Fruit fly (Drosophila melanogaster) whole organism, embryonic: Measurements from ENCODE around the gene MsR2.

Source experiments
- C15 ChIP-seq: fragments of 200-800 bp; sonication (Bioruptor generic); IDR thresholded peaks from 3 replicates; pipeline ENCODE4 v1.3.6; 2022; ENCODE audit warnings: missing biosample characterization, missing genetic modification characterization
- CG11456 ChIP-seq: fragments of 200-800 bp; sonication (Bioruptor generic); IDR thresholded peaks from 3 replicates; pipeline ENCODE4 v1.3.6; 2022; ENCODE audit warnings: missing biosample characterization, missing genetic modification characterization
- CG1233 ChIP-seq: fragments of 200-800 bp; sonication (Bioruptor generic); optimal IDR thresholded peaks from 4 replicates; lab custom pipeline; 2018; ENCODE audit warnings: missing biosample characterization, mild to moderate bottlenecking, missing genetic modification characterization
- CG12659 ChIP-seq: fragments of 200-800 bp; sonication (Bioruptor generic); optimal IDR thresholded peaks from 3 replicates; lab custom pipeline; 2017; ENCODE audit warnings: mild to moderate bottlenecking, missing biosample characterization, missing genetic modification reagents, missing genetic modification characterization
- CG12744 ChIP-seq: fragments of 200-800 bp; sonication (Bioruptor generic); optimal IDR thresholded peaks from 2 replicates; lab custom pipeline; 2016; ENCODE audit warnings: missing biosample characterization, missing genetic modification characterization
- CG13287 ChIP-seq: fragments of 200-800 bp; sonication (Bioruptor generic); IDR thresholded peaks from 2 replicates; pipeline ENCODE4 v1.3.6; 2022; ENCODE audit warnings: missing biosample characterization, missing genetic modification characterization; ENCODE audit not compliant: partially characterized antibody
- CG15073 ChIP-seq: fragments of 200-800 bp; sonication (Bioruptor generic); optimal IDR thresholded peaks from 2 replicates; lab custom pipeline; 2016; ENCODE audit warnings: missing biosample characterization, missing genetic modification characterization
- CG1529 ChIP-seq: fragments of 200-800 bp; sonication (Bioruptor generic); optimal IDR thresholded peaks from 3 replicates; lab custom pipeline; 2018; ENCODE audit warnings: missing biosample characterization, missing genetic modification characterization
- CG18619 ChIP-seq: fragments of 200-800 bp; sonication (Bioruptor generic); optimal IDR thresholded peaks from 3 replicates; lab custom pipeline; 2017; ENCODE audit warnings: missing biosample characterization, mild to moderate bottlenecking, missing genetic modification characterization
- CG18764 ChIP-seq: fragments of 200-800 bp; sonication (Bioruptor generic); optimal IDR thresholded peaks from 3 replicates; lab custom pipeline; 2016; ENCODE audit warnings: missing biosample characterization, missing genetic modification characterization
- CG2875 ChIP-seq: fragments of 200-800 bp; sonication (Bioruptor generic); optimal IDR thresholded peaks from 2 replicates; lab custom pipeline; 2017; ENCODE audit warnings: missing biosample characterization, mild to moderate bottlenecking, missing genetic modification characterization, missing genetic modification reagents
- CG2889 ChIP-seq: fragments of 200-800 bp; sonication (Bioruptor generic); IDR thresholded peaks from 3 replicates; pipeline ENCODE4 v1.3.6; 2022; ENCODE audit warnings: missing biosample characterization, missing genetic modification characterization
- CG3065 ChIP-seq: fragments of 200-800 bp; sonication (Bioruptor generic); optimal IDR thresholded peaks from 2 replicates; lab custom pipeline; 2016; ENCODE audit warnings: missing biosample characterization, missing genetic modification characterization
- CG33557 ChIP-seq: fragments of 200-800 bp; sonication (Bioruptor generic); optimal IDR thresholded peaks from 2 replicates; lab custom pipeline; 2019; ENCODE audit warnings: missing biosample characterization, mild to moderate bottlenecking, missing genetic modification characterization, moderate library complexity
- CG4404 ChIP-seq: fragments of 200-800 bp; sonication (Bioruptor generic); IDR thresholded peaks from 2 replicates; pipeline ENCODE4 v1.3.6; 2022; ENCODE audit warnings: missing biosample characterization, missing genetic modification characterization
- CG5953 ChIP-seq: fragments of 200-800 bp; sonication (Bioruptor generic); IDR thresholded peaks from 2 replicates; pipeline ENCODE4 v1.3.6; 2022; ENCODE audit warnings: missing biosample characterization, missing genetic modification characterization
- CG6854 ChIP-seq: fragments of 200-800 bp; sonication (Bioruptor generic); optimal IDR thresholded peaks from 3 replicates; lab custom pipeline; 2017; ENCODE audit warnings: missing biosample characterization, mild to moderate bottlenecking, missing genetic modification characterization
- CG7963 ChIP-seq: fragments of 200-800 bp; sonication (Bioruptor generic); IDR thresholded peaks from 3 replicates; pipeline ENCODE4 v1.3.6; 2022; ENCODE audit warnings: missing biosample characterization, missing genetic modification characterization; ENCODE audit not compliant: partially characterized antibody
- CG8944 ChIP-seq: fragments of 200-800 bp; sonication (Bioruptor generic); optimal IDR thresholded peaks from 3 replicates; lab custom pipeline; 2016; ENCODE audit warnings: missing biosample characterization, missing genetic modification characterization
- CG9609 ChIP-seq: fragments of 200-800 bp; sonication (Bioruptor generic); optimal IDR thresholded peaks from 3 replicates; lab custom pipeline; 2016; ENCODE audit warnings: missing biosample characterization, missing genetic modification characterization
- CG9797 ChIP-seq: fragments of 200-800 bp; sonication (Bioruptor generic); optimal IDR thresholded peaks from 3 replicates; lab custom pipeline; 2018; ENCODE audit warnings: missing biosample characterization, mild to moderate bottlenecking, missing genetic modification characterization
- CHES-1-like ChIP-seq: fragments of 200-800 bp; sonication (Bioruptor generic); optimal IDR thresholded peaks from 2 replicates; lab custom pipeline; 2016; ENCODE audit warnings: missing biosample characterization, missing genetic modification characterization
- CTCF ChIP-seq: fragments of 200-800 bp; sonication (Bioruptor generic); optimal IDR thresholded peaks from 2 replicates; lab custom pipeline; 2017; ENCODE audit warnings: missing biosample characterization, mild to moderate bottlenecking, missing genetic modification characterization, moderate library complexity
- Camta ChIP-seq: fragments of 200-800 bp; sonication (Bioruptor generic); optimal IDR thresholded peaks from 2 replicates; lab custom pipeline; 2016; ENCODE audit warnings: missing biosample characterization, missing genetic modification characterization
- CkIIα-i1 ChIP-seq: fragments of 200-800 bp; sonication (Bioruptor generic); IDR thresholded peaks from 2 replicates; pipeline ENCODE4 v1.3.6; 2022; ENCODE audit warnings: missing biosample characterization, missing genetic modification characterization
- D19A ChIP-seq: fragments of 200-800 bp; optimal IDR thresholded peaks from 3 replicates; lab custom pipeline; 2019; ENCODE audit warnings: missing biosample characterization, mild to moderate bottlenecking, missing genetic modification characterization, moderate library complexity
- Dbx ChIP-seq: fragments of 200-800 bp; sonication (Bioruptor generic); IDR thresholded peaks from 3 replicates; pipeline ENCODE4 v1.3.6; 2022; ENCODE audit warnings: missing biosample characterization, missing genetic modification characterization
- Dek ChIP-seq: fragments of 200-800 bp; sonication (Bioruptor generic); optimal IDR thresholded peaks from 3 replicates; lab custom pipeline; 2019; ENCODE audit warnings: missing biosample characterization, mild to moderate bottlenecking, missing genetic modification characterization, moderate library complexity
- Dref ChIP-seq: fragments of 200-800 bp; sonication (Bioruptor generic); IDR thresholded peaks from 2 replicates; pipeline ENCODE4 v1.3.6; 2022; ENCODE audit warnings: missing biosample characterization, missing genetic modification characterization
- GATAe ChIP-seq: fragments of 200-800 bp; sonication (Bioruptor generic); conservative IDR thresholded peaks from 2 replicates; pipeline ENCODE4 v1.3.6; 2022; ENCODE audit warnings: missing biosample characterization, missing genetic modification characterization
- H2.0 ChIP-seq: fragments of 200-800 bp; sonication (Bioruptor generic); IDR thresholded peaks from 2 replicates; pipeline ENCODE4 v1.3.6; 2022; ENCODE audit warnings: missing biosample characterization, missing genetic modification characterization
- MTF-1 ChIP-seq: fragments of 200-800 bp; sonication (Bioruptor generic); optimal IDR thresholded peaks from 2 replicates; lab custom pipeline; 2018; ENCODE audit warnings: missing biosample characterization, mild to moderate bottlenecking, missing genetic modification characterization, borderline replicate concordance
- Optix ChIP-seq: fragments of 200-800 bp; sonication (Bioruptor generic); IDR thresholded peaks from 3 replicates; pipeline ENCODE4 v1.3.6; 2022; ENCODE audit warnings: missing biosample characterization, missing genetic modification characterization
- Ravus ChIP-seq: fragments of 200-800 bp; sonication (Bioruptor generic); IDR thresholded peaks from 2 replicates; pipeline ENCODE4 v1.3.6; 2022; ENCODE audit warnings: missing biosample characterization, missing genetic modification characterization
- TFAM ChIP-seq: fragments of 200-800 bp; sonication (Bioruptor generic); optimal IDR thresholded peaks from 2 replicates; lab custom pipeline; 2017; ENCODE audit warnings: missing biosample characterization, missing genetic modification characterization, inconsistent platforms
- bbx ChIP-seq: fragments of 200-800 bp; sonication (Bioruptor generic); IDR thresholded peaks from 2 replicates; pipeline ENCODE4 v1.3.6; 2022; ENCODE audit warnings: missing biosample characterization, missing genetic modification characterization; ENCODE audit not compliant: partially characterized antibody
- cad ChIP-seq: fragments of >200 bp; optimal IDR thresholded peaks from 2 replicates; lab custom pipeline; 2017; ENCODE audit warnings: missing biosample characterization, missing genetic modification characterization
- crp ChIP-seq, 2 experiments: fragments of 200-800 bp; sonication (Bioruptor generic); optimal IDR thresholded peaks; 2 replicates in 1 of 2; 3 replicates in 1 of 2; lab custom pipeline; 2017; ENCODE audit warnings: missing biosample characterization in 2 of 2, missing genetic modification characterization in 2 of 2, mild to moderate bottlenecking in 1 of 2, moderate library complexity in 1 of 2
- dimm ChIP-seq: fragments of 200-800 bp; sonication (Bioruptor generic); IDR thresholded peaks from 2 replicates; pipeline ENCODE4 v1.3.6; 2022; ENCODE audit warnings: missing biosample characterization, missing genetic modification characterization
- gcm2 ChIP-seq: fragments of 200-800 bp; sonication (Bioruptor generic); optimal IDR thresholded peaks from 2 replicates; lab custom pipeline; 2016; ENCODE audit warnings: missing biosample characterization, missing genetic modification characterization
- gfzf ChIP-seq: fragments of 200-800 bp; sonication (Bioruptor generic); optimal IDR thresholded peaks from 2 replicates; lab custom pipeline; 2016; ENCODE audit warnings: missing biosample characterization, mild to moderate bottlenecking, missing genetic modification characterization, moderate library complexity
- grau ChIP-seq: fragments of 200-800 bp; optimal IDR thresholded peaks from 3 replicates; lab custom pipeline; 2019; ENCODE audit warnings: missing biosample characterization, mild to moderate bottlenecking, missing genetic modification characterization, moderate library complexity
- her ChIP-seq: fragments of 200-800 bp; sonication (Bioruptor generic); optimal IDR thresholded peaks from 2 replicates; lab custom pipeline; 2016; ENCODE audit warnings: missing biosample characterization, missing genetic modification characterization
- kay ChIP-seq: fragments of 200-800 bp; sonication (Bioruptor generic); optimal IDR thresholded peaks from 2 replicates; lab custom pipeline; 2016; ENCODE audit warnings: missing biosample characterization, missing genetic modification characterization
- lab ChIP-seq: fragments of 200-800 bp; sonication (Bioruptor generic); optimal IDR thresholded peaks from 3 replicates; lab custom pipeline; 2017; ENCODE audit warnings: missing biosample characterization, missing genetic modification characterization, mild to moderate bottlenecking, moderate library complexity, missing genetic modification reagents
- lola ChIP-seq, 3 experiments: fragments of >200 bp in 2 of 3; fragments of 200-800 bp in 1 of 3; sonication (Bioruptor generic) in 1 of 3; optimal IDR thresholded peaks; 2 replicates each; lab custom pipeline; 2017 to 2019; ENCODE audit warnings: missing biosample characterization in 3 of 3, missing genetic modification characterization in 3 of 3, mild to moderate bottlenecking in 1 of 3, moderate library complexity in 1 of 3
- run ChIP-seq: fragments of 200-800 bp; sonication (Bioruptor generic); optimal IDR thresholded peaks from 3 replicates; lab custom pipeline; 2018; ENCODE audit warnings: missing biosample characterization, mild to moderate bottlenecking, missing genetic modification characterization
- stwl ChIP-seq: fragments of 200-800 bp; sonication (Bioruptor generic); optimal IDR thresholded peaks from 3 replicates; lab custom pipeline; 2018; ENCODE audit warnings: missing biosample characterization, mild to moderate bottlenecking, missing genetic modification characterization, moderate library complexity
- tup ChIP-seq: fragments of 200-800 bp; sonication (Bioruptor generic); optimal IDR thresholded peaks from 2 replicates; lab custom pipeline; 2016; ENCODE audit warnings: missing biosample characterization, mild to moderate bottlenecking, missing genetic modification characterization, moderate library complexity
- unpg ChIP-seq: fragments of 200-800 bp; sonication (Bioruptor generic); optimal IDR thresholded peaks from 3 replicates; lab custom pipeline; 2018; ENCODE audit warnings: missing biosample characterization, mild to moderate bottlenecking, missing genetic modification characterization, moderate library complexity

The MsR2 gene

DNA sequence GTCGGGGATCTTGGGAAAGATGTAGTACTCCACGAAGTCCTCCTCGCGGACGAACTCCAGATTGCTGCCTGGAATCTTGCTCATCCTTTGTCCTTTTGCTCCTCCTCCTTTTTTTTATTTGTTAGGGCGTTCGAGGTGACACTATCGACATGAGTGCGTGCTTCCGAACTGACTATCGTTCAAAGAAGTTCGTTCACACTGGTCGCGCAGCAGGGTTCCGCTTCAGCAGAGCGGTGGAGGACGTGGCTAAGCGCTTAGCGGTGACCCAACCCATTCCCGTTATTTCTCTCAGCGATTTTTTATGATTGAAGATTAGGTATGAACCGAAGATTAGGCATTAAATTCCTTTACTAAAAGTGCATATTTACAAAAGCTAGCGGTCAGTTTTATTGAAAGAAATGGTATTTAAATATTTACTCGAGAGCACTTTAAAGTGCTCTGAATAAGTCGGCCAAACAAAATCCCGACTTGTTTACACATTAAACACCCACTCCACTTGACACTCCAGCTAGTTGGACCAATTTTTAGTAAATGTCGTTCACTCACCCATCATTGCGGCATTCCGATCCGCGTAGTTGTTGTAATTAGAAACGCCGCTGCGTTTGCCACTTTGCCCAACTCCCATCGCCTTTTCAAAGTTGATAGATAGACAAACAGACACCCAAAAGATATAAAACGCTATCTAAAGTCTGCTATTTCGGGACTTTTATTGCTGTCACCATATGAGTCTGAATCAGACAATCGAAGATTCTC lies 16.8 kb upstream of the MsR2 start, which contains the start of the genes ecd and CG13806 (continued):
- TF ChIP-seq H2.0 (GFP tag; lab: Robert Waterston, UW) (no peak), CTCF (GFP tag; lab: Kevin White, UChicago) (peak; percentile 65), GATAe (GFP tag; lab: Robert Waterston, UW) (no peak), lola (GFP tag; optimal IDR thresholded peaks at IDR 0.05; lab: Kevin White, UChicago) (no peak), CG2889 (no peak), CG33557 (GFP tag; lab: Kevin White, UChicago) (no peak), CG13287 (GFP tag; lab: Robert Waterston, UW) (peak; percentile 94), CG9609 (GFP tag; lab: Kevin White, UChicago) (peak; percentile 51), Dref (GFP tag; lab: Robert Waterston, UW) (peak; percentile 49), CG6854 (GFP tag; lab: Kevin White, UChicago) (no peak), gcm2 (GFP tag; lab: Kevin White, UChicago) (no peak), CG8944 (GFP tag; lab: Kevin White, UChicago) (peak; percentile 43), bbx (GFP tag; lab: Robert Waterston, UW) (peak; percentile 93), CG4404 (GFP tag; lab: Robert Waterston, UW) (no peak), Camta (GFP tag; lab: Kevin White, UChicago) (peak; percentile 52), unpg (GFP tag; lab: Kevin White, UChicago) (no peak), gfzf (GFP tag; lab: Kevin White, UChicago) (peak; percentile 60), TFAM (GFP tag; lab: Kevin White, UChicago) (no peak), stwl (tag; lab: Kevin White, UChicago) (peak; percentile 74), CG7963 (GFP tag; lab: Robert Waterston, UW) (peak; percentile 93), Dek (tag; lab: Kevin White, UChicago) (peak; percentile 23), CG1233 (GFP tag; lab: Kevin White, UChicago) (peak; percentile 10), MTF-1 (GFP tag; lab: Kevin White, UChicago) (no peak), CG2875 (GFP tag; lab: Kevin White, UChicago) (no peak), CG1529 (GFP tag; lab: Kevin White, UChicago) (no peak), D19A (tag; lab: Kevin White, UChicago) (no peak), CkIIα-i1 (no peak), CG9797 (GFP tag; lab: Kevin White, UChicago) (peak; percentile 50), CG12744 (GFP tag; lab: Kevin White, UChicago) (no peak), dimm (GFP tag; lab: Robert Waterston, UW) (no peak), Optix (no peak), CG18764 (GFP tag; lab: Kevin White, UChicago) (no peak), Ravus (GFP tag; lab: Robert Waterston, UW) (no peak), C15 (GFP tag; lab: Robert Waterston, UW) (no peak), her (GFP tag; lab: Kevin White, UChicago) (peak; percentile 63), crp (GFP tag; optimal IDR thresholded peaks at IDR 0.05; lab: Kevin White, UChicago) (peak in 1 of 2 experiments; percentile 23), CG11456 (peak; percentile 73), CHES-1-like (GFP tag; lab: Kevin White, UChicago) (peak; percentile 66), cad (no peak), CG18619 (GFP tag; lab: Kevin White, UChicago) (no peak), CG15073 (GFP tag; lab: Kevin White, UChicago) (no peak), CG12659 (GFP tag; lab: Kevin White, UChicago) (peak; percentile 45), kay (GFP tag; lab: Kevin White, UChicago) (no peak), Dbx (GFP tag; lab: Robert Waterston, UW) (peak; percentile 72), CG5953 (GFP tag; lab: Robert Waterston, UW) (no peak), CG3065 (GFP tag; lab: Kevin White, UChicago) (peak; percentile 77), grau (tag; lab: Kevin White, UChicago) (no peak), lab (GFP tag; lab: Kevin White, UChicago) (no peak), run (tag; lab: Kevin White, UChicago) (no peak), tup (no peak)
